Worm (Caenorhabditis elegans) whole organism, L2 larva: ENCODE data around the gene arx-3.

Source experiments
- C34F6.9 ChIP-seq: fragments of 150-350 bp; optimal IDR thresholded peaks from 2 replicates; lab custom pipeline; 2014; ENCODE audit warnings: missing biosample characterization, missing genetic modification characterization
- aly-2 ChIP-seq: fragments of 150-350 bp; optimal IDR thresholded peaks from 2 replicates; lab custom pipeline; 2014; ENCODE audit warnings: missing biosample characterization, missing genetic modification characterization
- elt-3 ChIP-seq: sonication (generic microtip); optimal IDR thresholded peaks from 2 replicates; lab custom pipeline; 2017; ENCODE audit warnings: missing biosample characterization, missing genetic modification characterization
- lin-13 ChIP-seq: fragments of 150-350 bp; optimal IDR thresholded peaks from 2 replicates; lab custom pipeline; 2014; ENCODE audit warnings: missing biosample characterization, missing genetic modification reagents, missing genetic modification characterization
- lin-39 ChIP-seq: fragments of 150-350 bp; optimal IDR thresholded peaks from 2 replicates; lab custom pipeline; 2014; ENCODE audit warnings: missing biosample characterization, missing genetic modification reagents, missing genetic modification characterization
- lsy-2 ChIP-seq, 2 experiments: fragments of 150-350 bp in 1 of 2; sonication (generic microtip) in 1 of 2; optimal IDR thresholded peaks; 2 replicates each; lab custom pipeline; 2014 to 2017; ENCODE audit warnings: missing biosample characterization in 2 of 2, missing genetic modification characterization in 2 of 2
- nhr-237 ChIP-seq: fragments of 150-350 bp; optimal IDR thresholded peaks from 2 replicates; lab custom pipeline; 2014; ENCODE audit warnings: missing biosample characterization, missing genetic modification characterization
- peb-1 ChIP-seq: fragments of 150-350 bp; optimal IDR thresholded peaks from 2 replicates; lab custom pipeline; 2014; ENCODE audit warnings: missing biosample characterization, missing genetic modification characterization
- ztf-11 ChIP-seq: sonication (generic microtip); optimal IDR thresholded peaks from 2 replicates; lab custom pipeline; 2017; ENCODE audit warnings: missing biosample characterization, missing genetic modification characterization

DNA sequence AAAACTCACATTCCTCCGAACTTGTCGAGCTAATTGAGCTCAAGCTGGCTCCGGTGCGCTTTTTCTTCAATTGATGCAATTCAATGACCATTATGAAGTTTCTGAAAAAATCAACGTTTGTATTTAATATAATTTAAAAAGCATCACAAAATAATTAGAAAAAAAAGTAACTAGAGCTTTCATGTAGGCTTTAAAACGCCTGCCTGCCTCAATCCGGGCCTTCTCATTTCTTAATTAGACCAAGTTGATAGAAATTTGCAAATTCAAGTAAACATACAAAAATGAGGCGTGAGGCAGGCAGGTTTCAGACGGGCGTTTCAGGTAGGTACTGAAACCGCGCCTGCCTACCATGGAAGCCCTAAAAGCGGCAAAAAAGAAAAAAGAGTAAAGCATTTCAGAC is 55.4 kb downstream of the arx-3 start, which contains the start of gene Y56A3A.33:
- TF ChIP-seq lsy-2 (tag; optimal IDR thresholded peaks at IDR 0.05; lab: Kevin White, UChicago): no peak
- TF ChIP-seq C34F6.9 (tag; lab: Kevin White, UChicago): no peak
- TF ChIP-seq nhr-237: no peak
- no peak for TF ChIP-seq aly-2 (tag; lab: Kevin White, UChicago)
- no peak for TF ChIP-seq elt-3
- TF ChIP-seq lin-39 (tag; lab: Kevin White, UChicago): no peak
- no peak for TF ChIP-seq peb-1 (tag; lab: Kevin White, UChicago)
- no peak for TF ChIP-seq ztf-11
- TF ChIP-seq lin-13 (GFP tag; lab: Kevin White, UChicago): no peak
